Fruit fly (Drosophila melanogaster) whole organism, embryonic: Measurements from ENCODE around the gene CG9467.
A peak's percentile ranks its signal among the peaks of the same experiment; 100 is the strongest.

Experiments
- CG1024 ChIP-seq: fragments of 200-800 bp; sonication (Bioruptor generic); IDR thresholded peaks from 2 replicates; pipeline ENCODE4 v1.3.6; 2022; ENCODE audit warnings: missing biosample characterization, missing genetic modification characterization
- CG10462 ChIP-seq: fragments of 200-800 bp; sonication (Bioruptor generic); optimal IDR thresholded peaks from 2 replicates; lab custom pipeline; 2016; ENCODE audit warnings: missing biosample characterization, missing genetic modification characterization
- CG11723 ChIP-seq: fragments of 200-800 bp; sonication (Bioruptor generic); optimal IDR thresholded peaks from 2 replicates; lab custom pipeline; 2017; ENCODE audit warnings: missing biosample characterization, mild to moderate bottlenecking, missing genetic modification characterization
- CG12391 ChIP-seq: fragments of 200-800 bp; sonication (Bioruptor generic); optimal IDR thresholded peaks from 3 replicates; lab custom pipeline; 2018; ENCODE audit warnings: missing biosample characterization, mild to moderate bottlenecking, missing genetic modification characterization, moderate library complexity
- CG12659 ChIP-seq: fragments of 200-800 bp; sonication (Bioruptor generic); optimal IDR thresholded peaks from 3 replicates; lab custom pipeline; 2017; ENCODE audit warnings: mild to moderate bottlenecking, missing biosample characterization, missing genetic modification reagents, missing genetic modification characterization
- CG13287 ChIP-seq: fragments of 200-800 bp; sonication (Bioruptor generic); IDR thresholded peaks from 2 replicates; pipeline ENCODE4 v1.3.6; 2022; ENCODE audit warnings: missing biosample characterization, missing genetic modification characterization; ENCODE audit not compliant: partially characterized antibody
- CG14710 ChIP-seq: fragments of 200-800 bp; sonication (Bioruptor generic); optimal IDR thresholded peaks from 3 replicates; lab custom pipeline; 2019; ENCODE audit warnings: missing biosample characterization, mild to moderate bottlenecking, missing genetic modification characterization, moderate library complexity
- CG14860 ChIP-seq: fragments of 200-800 bp; sonication (Bioruptor generic); IDR thresholded peaks from 3 replicates; pipeline ENCODE4 v1.3.6; 2022; ENCODE audit warnings: missing biosample characterization, missing genetic modification characterization; ENCODE audit not compliant: partially characterized antibody
- CG15696 ChIP-seq: fragments of 200-800 bp; sonication (Bioruptor generic); optimal IDR thresholded peaks from 2 replicates; lab custom pipeline; 2019; ENCODE audit warnings: missing biosample characterization, mild to moderate bottlenecking, missing genetic modification characterization, moderate library complexity
- CG1603 ChIP-seq: fragments of 200-800 bp; sonication (Bioruptor generic); optimal IDR thresholded peaks from 2 replicates; lab custom pipeline; 2019; ENCODE audit warnings: missing biosample characterization, mild to moderate bottlenecking, missing genetic modification characterization, moderate library complexity
- CG1647 ChIP-seq: fragments of 200-800 bp; sonication (Bioruptor generic); optimal IDR thresholded peaks from 3 replicates; lab custom pipeline; 2016; ENCODE audit warnings: missing biosample characterization, missing genetic modification characterization
- CG16813 ChIP-seq: fragments of 200-800 bp; sonication (Bioruptor generic); IDR thresholded peaks from 3 replicates; pipeline ENCODE4 v1.3.6; 2022; ENCODE audit warnings: missing biosample characterization, missing genetic modification characterization; ENCODE audit not compliant: partially characterized antibody
- CG32772 ChIP-seq: fragments of 200-800 bp; sonication (Bioruptor generic); IDR thresholded peaks from 2 replicates; pipeline ENCODE4 v1.3.6; 2022; ENCODE audit warnings: missing biosample characterization, missing genetic modification characterization
- CG34224 ChIP-seq: fragments of 200-800 bp; sonication (Bioruptor generic); IDR thresholded peaks from 3 replicates; pipeline ENCODE4 v1.3.6; 2022; ENCODE audit warnings: missing biosample characterization, missing genetic modification characterization; ENCODE audit not compliant: partially characterized antibody
- CG5245 ChIP-seq: fragments of 200-800 bp; sonication (Bioruptor generic); optimal IDR thresholded peaks from 3 replicates; lab custom pipeline; 2016; ENCODE audit warnings: missing biosample characterization, missing genetic modification characterization
- CG7963 ChIP-seq: fragments of 200-800 bp; sonication (Bioruptor generic); IDR thresholded peaks from 3 replicates; pipeline ENCODE4 v1.3.6; 2022; ENCODE audit warnings: missing biosample characterization, missing genetic modification characterization; ENCODE audit not compliant: partially characterized antibody
- CG7987 ChIP-seq: fragments of 200-800 bp; sonication (Bioruptor generic); optimal IDR thresholded peaks from 2 replicates; lab custom pipeline; 2018; ENCODE audit warnings: missing biosample characterization, mild to moderate bottlenecking, missing genetic modification characterization, moderate library complexity
- CG9817 ChIP-seq: fragments of 200-800 bp; sonication (Bioruptor generic); optimal IDR thresholded peaks from 2 replicates; lab custom pipeline; 2018; ENCODE audit warnings: missing biosample characterization, mild to moderate bottlenecking, missing genetic modification characterization, moderate library complexity
- CG9932 ChIP-seq: fragments of 200-800 bp; sonication (Bioruptor generic); IDR thresholded peaks from 2 replicates; pipeline ENCODE4 v1.3.6; 2022; ENCODE audit warnings: missing biosample characterization, missing genetic modification characterization
- Camta ChIP-seq: fragments of 200-800 bp; sonication (Bioruptor generic); optimal IDR thresholded peaks from 2 replicates; lab custom pipeline; 2016; ENCODE audit warnings: missing biosample characterization, missing genetic modification characterization
- Dbx ChIP-seq: fragments of 200-800 bp; sonication (Bioruptor generic); IDR thresholded peaks from 3 replicates; pipeline ENCODE4 v1.3.6; 2022; ENCODE audit warnings: missing biosample characterization, missing genetic modification characterization
- Doc2 ChIP-seq: fragments of 200-800 bp; sonication (Bioruptor generic); IDR thresholded peaks from 2 replicates; pipeline ENCODE4 v1.3.6; 2022; ENCODE audit warnings: missing biosample characterization, missing genetic modification characterization
- Dp ChIP-seq: fragments of 200-800 bp; sonication (Bioruptor generic); optimal IDR thresholded peaks from 2 replicates; lab custom pipeline; 2018; ENCODE audit warnings: missing biosample characterization, mild to moderate bottlenecking, missing genetic modification characterization, moderate library complexity
- E2f2 ChIP-seq: fragments of 200-800 bp; sonication (Bioruptor generic); IDR thresholded peaks from 2 replicates; pipeline ENCODE4 v1.3.6; 2022; ENCODE audit warnings: missing biosample characterization, missing genetic modification characterization
- HHEX ChIP-seq: fragments of 200-800 bp; sonication (Bioruptor generic); optimal IDR thresholded peaks from 3 replicates; lab custom pipeline; 2017; ENCODE audit warnings: missing biosample characterization, mild to moderate bottlenecking, missing genetic modification characterization, missing genetic modification reagents
- Mrtf ChIP-seq: fragments of 200-800 bp; sonication (Bioruptor generic); IDR thresholded peaks from 3 replicates; pipeline ENCODE4 v1.3.6; 2022; ENCODE audit warnings: missing biosample characterization, missing genetic modification characterization
- Rfx ChIP-seq: fragments of 200-800 bp; sonication (Bioruptor generic); IDR thresholded peaks from 2 replicates; pipeline ENCODE4 v1.3.6; 2022; ENCODE audit warnings: missing biosample characterization, missing genetic modification characterization
- Scr ChIP-seq: fragments of 200-800 bp; sonication (Bioruptor generic); IDR thresholded peaks from 2 replicates; pipeline ENCODE4 v1.3.6; 2022; ENCODE audit warnings: missing biosample characterization, missing genetic modification characterization; ENCODE audit not compliant: partially characterized antibody
- Xbp1 ChIP-seq: fragments of 200-800 bp; sonication (Bioruptor generic); optimal IDR thresholded peaks from 3 replicates; lab custom pipeline; 2016; ENCODE audit warnings: missing biosample characterization, mild to moderate bottlenecking, missing genetic modification characterization
- ato ChIP-seq: fragments of 200-800 bp; sonication (Bioruptor generic); IDR thresholded peaks from 2 replicates; pipeline ENCODE4 v1.3.6; 2022; ENCODE audit warnings: missing biosample characterization, missing genetic modification characterization; ENCODE audit not compliant: partially characterized antibody
- chm ChIP-seq: fragments of 200-800 bp; sonication (Bioruptor generic); IDR thresholded peaks from 2 replicates; pipeline ENCODE4 v1.3.6; 2022; ENCODE audit warnings: missing biosample characterization, missing genetic modification characterization
- dati ChIP-seq: fragments of 200-800 bp; sonication (Bioruptor generic); IDR thresholded peaks from 2 replicates; pipeline ENCODE4 v1.3.6; 2022; ENCODE audit warnings: missing biosample characterization, missing genetic modification characterization
- ewg ChIP-seq: fragments of 200-800 bp; sonication (Bioruptor generic); optimal IDR thresholded peaks from 3 replicates; lab custom pipeline; 2017; ENCODE audit warnings: mild to moderate bottlenecking, missing biosample characterization, missing genetic modification reagents, missing genetic modification characterization
- gfzf ChIP-seq: fragments of 200-800 bp; sonication (Bioruptor generic); optimal IDR thresholded peaks from 2 replicates; lab custom pipeline; 2016; ENCODE audit warnings: missing biosample characterization, mild to moderate bottlenecking, missing genetic modification characterization, moderate library complexity
- lilli ChIP-seq: fragments of 200-800 bp; sonication (Bioruptor generic); optimal IDR thresholded peaks from 3 replicates; lab custom pipeline; 2016; ENCODE audit warnings: missing biosample characterization, missing genetic modification characterization
- lmd ChIP-seq: fragments of 200-800 bp; sonication (Bioruptor generic); IDR thresholded peaks from 2 replicates; pipeline ENCODE4 v1.3.6; 2022; ENCODE audit warnings: missing biosample characterization, missing genetic modification characterization
- pita ChIP-seq: fragments of 200-800 bp; sonication (Bioruptor generic); optimal IDR thresholded peaks from 2 replicates; lab custom pipeline; 2017; ENCODE audit warnings: missing biosample characterization, mild to moderate bottlenecking, missing genetic modification characterization
- rib ChIP-seq: fragments of 200-800 bp; sonication (Bioruptor generic); IDR thresholded peaks from 2 replicates; pipeline ENCODE4 v1.3.6; 2022; ENCODE audit warnings: missing biosample characterization, missing genetic modification characterization
- sc ChIP-seq, 3 experiments: fragments of >200 bp in 2 of 3; fragments of 200-800 bp in 1 of 3; sonication (Bioruptor generic) in 1 of 3; optimal IDR thresholded peaks; 2 replicates in 2 of 3; 3 replicates in 1 of 3; lab custom pipeline; 2017; ENCODE audit warnings: mild to moderate bottlenecking in 1 of 3, missing biosample characterization in 1 of 3, missing genetic modification characterization in 1 of 3, missing genetic modification reagents in 1 of 3
- sens ChIP-seq: fragments of 200-800 bp; sonication (Bioruptor generic); peaks from one replicate; lab custom pipeline; 2016; ENCODE audit warnings: missing biosample characterization, missing genetic modification characterization
- slp2 ChIP-seq: fragments of 200-800 bp; sonication (Bioruptor generic); optimal IDR thresholded peaks from 2 replicates; lab custom pipeline; 2016; ENCODE audit warnings: missing biosample characterization, missing genetic modification characterization
- sob ChIP-seq: fragments of 200-800 bp; sonication (Bioruptor generic); IDR thresholded peaks from 2 replicates; pipeline ENCODE4 v1.3.6; 2022; ENCODE audit warnings: missing biosample characterization, missing genetic modification characterization
- stwl ChIP-seq: fragments of 200-800 bp; sonication (Bioruptor generic); optimal IDR thresholded peaks from 3 replicates; lab custom pipeline; 2018; ENCODE audit warnings: missing biosample characterization, mild to moderate bottlenecking, missing genetic modification characterization, moderate library complexity
- tna ChIP-seq: fragments of 200-800 bp; sonication (Bioruptor generic); IDR thresholded peaks from 2 replicates; pipeline ENCODE4 v1.3.6; 2022; ENCODE audit warnings: missing biosample characterization, missing genetic modification characterization; ENCODE audit not compliant: partially characterized antibody
- wor ChIP-seq: fragments of 200-800 bp; sonication (Bioruptor generic); IDR thresholded peaks from 2 replicates; pipeline ENCODE4 v1.3.6; 2022; ENCODE audit warnings: missing biosample characterization, missing genetic modification characterization
- zen ChIP-seq: fragments of 200-800 bp; sonication (Bioruptor generic); optimal IDR thresholded peaks from 3 replicates; lab custom pipeline; 2018; ENCODE audit warnings: missing biosample characterization, mild to moderate bottlenecking, missing genetic modification characterization, moderate library complexity
- zen2 ChIP-seq: fragments of 200-800 bp; sonication (Bioruptor generic); IDR thresholded peaks from 3 replicates; pipeline ENCODE4 v1.3.6; 2022; ENCODE audit warnings: missing biosample characterization, missing genetic modification characterization; ENCODE audit not compliant: partially characterized antibody

Gene CG9467

dm6 chr3R:9762955-9763931 lies 37.6 kb downstream of the CG9467 start, which contains the start of the genes Snap24 and CG8478 (continued):
- TF ChIP-seq HHEX (GFP tag; lab: Kevin White, UChicago) (no peak), sc (optimal IDR thresholded peaks at IDR 0.05; lab: Kevin White, UChicago) (no peak), sc (GFP tag; optimal IDR thresholded peaks at IDR 0.05; lab: Kevin White, UChicago) (no peak), E2f2 (GFP tag; lab: Robert Waterston, UW) (peak; percentile 85), CG7963 (GFP tag; lab: Robert Waterston, UW) (peak; percentile 57; the same call in 2 of the 3 replicates), CG34224 (GFP tag; lab: Robert Waterston, UW) (peak; percentile 79), CG12659 (GFP tag; lab: Kevin White, UChicago) (peak; percentile 26), lilli (GFP tag; lab: Kevin White, UChicago) (peak; percentile 30), dati (GFP tag; lab: Robert Waterston, UW) (no peak), CG15696 (tag; lab: Kevin White, UChicago) (no peak), sens (GFP tag; lab: Kevin White, UChicago) (peak; percentile 91), CG7987 (GFP tag; lab: Kevin White, UChicago) (no peak), CG13287 (peak; percentile 82), CG9932 (GFP tag; lab: Robert Waterston, UW) (peak; percentile 50), gfzf (GFP tag; lab: Kevin White, UChicago) (peak; percentile 55), CG10462 (no peak), Scr (GFP tag; lab: Robert Waterston, UW) (peak; percentile 79), lmd (GFP tag; lab: Robert Waterston, UW) (no peak), pita (GFP tag; lab: Kevin White, UChicago) (peak; percentile 46), CG11723 (no peak), CG9817 (tag; lab: Kevin White, UChicago) (no peak), CG12391 (tag; lab: Kevin White, UChicago) (peak; percentile 42), CG1603 (tag; lab: Kevin White, UChicago) (peak; percentile 17), Camta (GFP tag; lab: Kevin White, UChicago) (peak; percentile 33), tna (GFP tag; lab: Robert Waterston, UW) (peak; percentile 68; the same call in 1 of the 2 replicates), Xbp1 (GFP tag; lab: Kevin White, UChicago) (peak; percentile 13), Rfx (GFP tag; lab: Robert Waterston, UW) (no peak), stwl (peak; percentile 91), Dbx (no peak), Dp (GFP tag; lab: Kevin White, UChicago) (peak; percentile 78), CG32772 (GFP tag; lab: Robert Waterston, UW) (no peak), ewg (GFP tag; lab: Kevin White, UChicago) (peak; percentile 47), CG1647 (GFP tag; lab: Kevin White, UChicago) (no peak), zen (peak; percentile 12), sob (GFP tag; lab: Robert Waterston, UW) (no peak), CG5245 (GFP tag; lab: Kevin White, UChicago) (no peak), CG1024 (GFP tag; lab: Robert Waterston, UW) (no peak), CG14710 (peak; percentile 78), slp2 (no peak), ato (GFP tag; lab: Robert Waterston, UW) (peak; percentile 80), rib (GFP tag; lab: Robert Waterston, UW) (peak; percentile 84), chm (GFP tag; lab: Robert Waterston, UW) (no peak), Doc2 (GFP tag; lab: Robert Waterston, UW) (no peak), CG14860 (GFP tag; lab: Robert Waterston, UW) (peak; percentile 64; the same call in 2 of the 3 replicates), zen2 (GFP tag; lab: Robert Waterston, UW) (peak; percentile 66; the same call in 2 of the 3 replicates), Mrtf (GFP tag; lab: Robert Waterston, UW) (no peak), wor (no peak), CG16813 (GFP tag; lab: Robert Waterston, UW) (peak; percentile 81)
